Worm (Caenorhabditis elegans) whole organism, young adult: ENCODE measurements around the gene C01G12.16.

ENCODE experiments used
- B0019.2 ChIP-seq: fragments of 200-800 bp; sonication (Bioruptor generic); conservative IDR thresholded peaks from 2 replicates; pipeline ENCODE4 v1.3.6; 2022; ENCODE audit warnings: missing genetic modification reagents, missing genetic modification characterization, missing compliant biosample characterization
- B0336.3 ChIP-seq: fragments of 200-800 bp; sonication (Bioruptor generic); IDR thresholded peaks from 2 replicates; pipeline ENCODE4 v1.3.6; 2022; ENCODE audit warnings: missing genetic modification characterization, missing compliant biosample characterization
- C17E4.6 ChIP-seq: fragments of 200-800 bp; sonication (Bioruptor generic); IDR thresholded peaks from 2 replicates; pipeline ENCODE4 v1.3.6; 2022; ENCODE audit warnings: missing genetic modification reagents, missing genetic modification characterization, missing compliant biosample characterization
- D2030.7 ChIP-seq: fragments of 200-800 bp; sonication (Bioruptor generic); IDR thresholded peaks from 2 replicates; pipeline ENCODE4 v1.3.6; 2022; ENCODE audit warnings: missing genetic modification reagents, missing genetic modification characterization, missing compliant biosample characterization
- F37B4.10 ChIP-seq: fragments of 200-800 bp; sonication (Bioruptor generic); IDR thresholded peaks from 2 replicates; pipeline ENCODE4 v1.3.6; 2022; ENCODE audit warnings: missing genetic modification characterization, missing compliant biosample characterization
- F57C9.4 ChIP-seq: sonication (generic microtip); optimal IDR thresholded peaks from 2 replicates; lab custom pipeline; 2017; ENCODE audit warnings: mild to moderate bottlenecking, missing genetic modification characterization, missing compliant biosample characterization
- T26A5.8 ChIP-seq: sonication (generic microtip); optimal IDR thresholded peaks from 2 replicates; lab custom pipeline; 2016; ENCODE audit warnings: missing genetic modification characterization, missing compliant biosample characterization
- Y79H2A.3 ChIP-seq: fragments of 200-800 bp; sonication (Bioruptor generic); conservative IDR thresholded peaks from 2 replicates; pipeline ENCODE4 v1.3.6; 2022; ENCODE audit warnings: missing genetic modification reagents, missing genetic modification characterization, missing compliant biosample characterization
- ama-1 ChIP-seq, 3 experiments: fragments of 150-350 bp in 1 of 3; sonication (generic microtip) in 2 of 3; optimal IDR thresholded peaks; 2 replicates each; lab custom pipeline; 2014 to 2018; ENCODE audit warnings: missing biosample characterization in 2 of 3, missing genetic modification characterization in 2 of 3, missing genetic modification reagents in 2 of 3
- aptf-3 ChIP-seq: fragments of 200-800 bp; sonication (Bioruptor generic); IDR thresholded peaks from 2 replicates; pipeline ENCODE4 v1.3.6; 2022; ENCODE audit warnings: missing genetic modification characterization, missing compliant biosample characterization
- atf-7 ChIP-seq: sonication (generic microtip); optimal IDR thresholded peaks from 2 replicates; lab custom pipeline; 2017; ENCODE audit warnings: mild to moderate bottlenecking, missing genetic modification characterization, missing compliant biosample characterization
- cebp-2 ChIP-seq: fragments of 200-800 bp; sonication (Bioruptor generic); IDR thresholded peaks from 2 replicates; pipeline ENCODE4 v1.3.6; 2022; ENCODE audit warnings: missing genetic modification characterization, missing compliant biosample characterization
- ceh-58 ChIP-seq: fragments of 200-800 bp; sonication (Bioruptor generic); IDR thresholded peaks from 2 replicates; pipeline ENCODE4 v1.3.6; 2022; ENCODE audit warnings: missing genetic modification characterization, missing compliant biosample characterization
- chd-7 ChIP-seq: sonication (generic microtip); optimal IDR thresholded peaks from 2 replicates; lab custom pipeline; 2016; ENCODE audit warnings: mild to moderate bottlenecking, missing genetic modification characterization, moderate library complexity, missing compliant biosample characterization
- dpff-1 ChIP-seq: sonication (generic microtip); optimal IDR thresholded peaks from 2 replicates; lab custom pipeline; 2017; ENCODE audit warnings: mild to moderate bottlenecking, missing genetic modification characterization, missing compliant biosample characterization
- efl-1 ChIP-seq: fragments of 150-350 bp; optimal IDR thresholded peaks from 2 replicates; lab custom pipeline; 2014; ENCODE audit warnings: missing biosample characterization, missing genetic modification reagents, missing genetic modification characterization
- ekl-4 ChIP-seq: fragments of 200-800 bp; sonication (Bioruptor generic); IDR thresholded peaks from 2 replicates; pipeline ENCODE4 v1.3.6; 2022; ENCODE audit warnings: missing genetic modification reagents, missing genetic modification characterization, missing compliant biosample characterization
- ets-4 ChIP-seq: fragments of 200-800 bp; sonication (Bioruptor generic); optimal IDR thresholded peaks from 2 replicates; lab custom pipeline; 2018; ENCODE audit warnings: mild to moderate bottlenecking, missing genetic modification characterization, missing compliant biosample characterization
- fkh-3 ChIP-seq: sonication (generic microtip); optimal IDR thresholded peaks from 2 replicates; lab custom pipeline; 2016; ENCODE audit warnings: mild to moderate bottlenecking, missing genetic modification characterization, missing compliant biosample characterization
- gei-17 ChIP-seq: fragments of 200-800 bp; sonication (Bioruptor generic); optimal IDR thresholded peaks from 2 replicates; lab custom pipeline; 2018; ENCODE audit warnings: mild to moderate bottlenecking, missing genetic modification characterization, missing compliant biosample characterization
- hlh-12 ChIP-seq: sonication (generic microtip); optimal IDR thresholded peaks from 2 replicates; lab custom pipeline; 2016; ENCODE audit warnings: missing genetic modification characterization, missing compliant biosample characterization
- hlh-26 ChIP-seq: fragments of 200-800 bp; sonication (Bioruptor generic); conservative IDR thresholded peaks from 2 replicates; pipeline ENCODE4 v1.3.6; 2022; ENCODE audit warnings: missing genetic modification reagents, missing genetic modification characterization, missing compliant biosample characterization
- hsf-1 ChIP-seq: fragments of 200-800 bp; sonication (Bioruptor generic); IDR thresholded peaks from 2 replicates; pipeline ENCODE4 v1.3.6; 2022; ENCODE audit warnings: missing genetic modification reagents, missing genetic modification characterization, missing compliant biosample characterization
- lin-35 ChIP-seq, 3 experiments: fragments of 150-350 bp in 2 of 3; sonication (generic microtip) in 1 of 3; optimal IDR thresholded peaks; 2 replicates each; lab custom pipeline; 2014 to 2018; ENCODE audit warnings: missing biosample characterization in 3 of 3, missing genetic modification characterization in 3 of 3, missing genetic modification reagents in 3 of 3
- lsl-1 ChIP-seq: fragments of 200-800 bp; sonication (Bioruptor generic); optimal IDR thresholded peaks from 2 replicates; lab custom pipeline; 2018; ENCODE audit warnings: mild to moderate bottlenecking, missing genetic modification characterization, moderate library complexity, missing compliant biosample characterization
- lsy-27 ChIP-seq: sonication (generic microtip); optimal IDR thresholded peaks from 2 replicates; lab custom pipeline; 2017; ENCODE audit warnings: missing genetic modification characterization, mild to moderate bottlenecking, missing compliant biosample characterization, antibody characterized with exemption, missing genotype, borderline replicate concordance; ENCODE audit not compliant: insufficient read depth
- madf-3 ChIP-seq: fragments of 200-800 bp; sonication (Bioruptor generic); IDR thresholded peaks from 2 replicates; pipeline ENCODE4 v1.3.6; 2022; ENCODE audit warnings: missing genetic modification reagents, missing genetic modification characterization, missing compliant biosample characterization
- madf-6 ChIP-seq: fragments of 200-800 bp; sonication (Bioruptor generic); IDR thresholded peaks from 2 replicates; pipeline ENCODE4 v1.3.6; 2022; ENCODE audit warnings: missing genetic modification reagents, missing genetic modification characterization, missing compliant biosample characterization
- mcd-1 ChIP-seq: fragments of 200-800 bp; sonication (Bioruptor generic); IDR thresholded peaks from 2 replicates; pipeline ENCODE4 v1.3.6; 2022; ENCODE audit warnings: missing genetic modification reagents, missing genetic modification characterization, missing compliant biosample characterization
- nfya-2 ChIP-seq: fragments of 200-800 bp; sonication (Bioruptor generic); IDR thresholded peaks from 2 replicates; pipeline ENCODE4 v1.3.6; 2022; ENCODE audit warnings: missing genetic modification reagents, missing genetic modification characterization, missing compliant biosample characterization
- nfyb-1 ChIP-seq: fragments of 200-800 bp; sonication (Bioruptor generic); IDR thresholded peaks from 2 replicates; pipeline ENCODE4 v1.3.6; 2022; ENCODE audit warnings: missing genetic modification reagents, missing genetic modification characterization, missing compliant biosample characterization
- nhr-27 ChIP-seq: fragments of 200-800 bp; sonication (Bioruptor generic); optimal IDR thresholded peaks from 2 replicates; lab custom pipeline; 2018; ENCODE audit warnings: mild to moderate bottlenecking, missing genetic modification characterization, moderate library complexity, missing compliant biosample characterization
- nhr-80 ChIP-seq: sonication (generic microtip); optimal IDR thresholded peaks from 2 replicates; lab custom pipeline; 2016; ENCODE audit warnings: missing genetic modification characterization, missing compliant biosample characterization
- nhr-90 ChIP-seq: sonication (generic microtip); optimal IDR thresholded peaks from 2 replicates; lab custom pipeline; 2016; ENCODE audit warnings: missing genotype, mild to moderate bottlenecking, missing genetic modification characterization, missing compliant biosample characterization
- pbrm-1 ChIP-seq: fragments of 200-800 bp; sonication (Bioruptor generic); IDR thresholded peaks from 2 replicates; pipeline ENCODE4 v1.3.6; 2022; ENCODE audit warnings: missing genetic modification reagents, missing genetic modification characterization, missing compliant biosample characterization
- rec-8 ChIP-seq, 2 experiments: sonication (generic microtip); optimal IDR thresholded peaks; 2 replicates each; lab custom pipeline; 2016; ENCODE audit warnings: mild to moderate bottlenecking in 2 of 2, missing genetic modification characterization in 2 of 2, missing genetic modification reagents in 2 of 2, missing genotype in 2 of 2, missing biosample characterization in 1 of 2, missing compliant biosample characterization in 1 of 2, moderate library complexity in 1 of 2
- rpc-1 ChIP-seq, 2 experiments: fragments of 150-350 bp in 1 of 2; sonication (generic microtip) in 1 of 2; optimal IDR thresholded peaks; 2 replicates each; lab custom pipeline; 2014 to 2018; ENCODE audit warnings: missing biosample characterization in 1 of 2, missing genetic modification characterization in 1 of 2, missing genetic modification reagents in 1 of 2, missing genotype in 1 of 2
- sptf-2 ChIP-seq: fragments of 200-800 bp; sonication (Bioruptor generic); optimal IDR thresholded peaks from 2 replicates; lab custom pipeline; 2018; ENCODE audit warnings: mild to moderate bottlenecking, missing genetic modification characterization, missing compliant biosample characterization
- tbp1 ChIP-seq: fragments of 200-800 bp; sonication (Bioruptor generic); optimal IDR thresholded peaks from 2 replicates; lab custom pipeline; 2018; ENCODE audit warnings: mild to moderate bottlenecking, missing genetic modification characterization, missing compliant biosample characterization
- tbx-9 ChIP-seq: sonication (generic microtip); optimal IDR thresholded peaks from 2 replicates; lab custom pipeline; 2016; ENCODE audit warnings: borderline replicate concordance, missing genetic modification characterization, inconsistent platforms, missing compliant biosample characterization
- tlf-1 ChIP-seq: fragments of 200-800 bp; sonication (Bioruptor generic); optimal IDR thresholded peaks from 2 replicates; lab custom pipeline; 2018; ENCODE audit warnings: mild to moderate bottlenecking, missing genetic modification characterization, missing compliant biosample characterization
- unc-130 ChIP-seq: sonication (generic microtip); optimal IDR thresholded peaks from 2 replicates; lab custom pipeline; 2016; ENCODE audit warnings: missing genetic modification reagents, missing genetic modification characterization, missing compliant biosample characterization
- unc-62 ChIP-seq: fragments of 150-350 bp; optimal IDR thresholded peaks from 2 replicates; lab custom pipeline; 2014; ENCODE audit warnings: missing biosample characterization, missing genetic modification reagents, missing genetic modification characterization
- xnd-1 ChIP-seq: sonication (generic microtip); optimal IDR thresholded peaks from 2 replicates; lab custom pipeline; 2016; ENCODE audit warnings: missing genotype, missing genetic modification reagents, missing genetic modification characterization, missing compliant biosample characterization
- ztf-18 ChIP-seq: sonication (generic microtip); optimal IDR thresholded peaks from 2 replicates; lab custom pipeline; 2016; ENCODE audit warnings: missing genotype, mild to moderate bottlenecking, missing genetic modification characterization, missing compliant biosample characterization
- ztf-25 ChIP-seq: fragments of 200-800 bp; sonication (Bioruptor generic); IDR thresholded peaks from 2 replicates; pipeline ENCODE4 v1.3.6; 2022; ENCODE audit warnings: missing genetic modification reagents, missing genetic modification characterization, missing compliant biosample characterization
- ztf-6 ChIP-seq: fragments of 200-800 bp; sonication (Bioruptor generic); IDR thresholded peaks from 2 replicates; pipeline ENCODE4 v1.3.6; 2022; ENCODE audit warnings: missing genetic modification reagents, missing genetic modification characterization, missing compliant biosample characterization

Gene C01G12.16

DNA sequence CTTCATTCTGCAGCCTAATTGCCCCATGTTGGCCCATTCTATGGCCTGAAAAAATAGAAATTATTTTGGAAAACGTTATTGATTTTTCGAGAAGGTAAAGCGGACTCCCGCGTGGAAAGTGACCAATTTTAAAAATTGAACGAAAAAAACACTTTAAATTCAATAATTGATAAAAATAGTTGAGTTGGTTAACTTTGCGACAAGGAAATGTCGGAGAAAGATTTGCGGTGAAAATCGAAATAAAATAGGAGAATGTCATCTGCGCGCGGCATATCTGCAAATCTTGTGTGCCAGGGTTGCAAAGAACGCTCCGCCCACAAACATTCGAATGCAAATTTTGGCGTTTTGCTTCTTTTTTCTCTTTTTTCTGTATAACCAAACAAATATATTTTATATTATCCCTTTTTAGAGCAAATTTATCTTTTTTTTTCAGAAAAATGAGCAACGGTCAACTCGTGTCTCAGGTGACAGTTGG, 9.9 kb downstream of the C01G12.16 start, which contains the start of the genes rnf-121 and C16C10.4 (continued):
- no peak for TF ChIP-seq nhr-27 (tag; lab: Kevin White, UChicago)
- no peak for TF ChIP-seq gei-17 (GFP tag; lab: Kevin White, UChicago)
- peak; percentile 56 for TF ChIP-seq rpc-1 (optimal IDR thresholded peaks at IDR 0.05; lab: Kevin White, UChicago)
- no peak for TF ChIP-seq rpc-1 (tag; optimal IDR thresholded peaks at IDR 0.05; lab: Kevin White, UChicago)
- TF ChIP-seq madf-3 = no peak
- no peak for TF ChIP-seq C17E4.6 (GFP tag; lab: Robert Waterston, UW)

DNA sequence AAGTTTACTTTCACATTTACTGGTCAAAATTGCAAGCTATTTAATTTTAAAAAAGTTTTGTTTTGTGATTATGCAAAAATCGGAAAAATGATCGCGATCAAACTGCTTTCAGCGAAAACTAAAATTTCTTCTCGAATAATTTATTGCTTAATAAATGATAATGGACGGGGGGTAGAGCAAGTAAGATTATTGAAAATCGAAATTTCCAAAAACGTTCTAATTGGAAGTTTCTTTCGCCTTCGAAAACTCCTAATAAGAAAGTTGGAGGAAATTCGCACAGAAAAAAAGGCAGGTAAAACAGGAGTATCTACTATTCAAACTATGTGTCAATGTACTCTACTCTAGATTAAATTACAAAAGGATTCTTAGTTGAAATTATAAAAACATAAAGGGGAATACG, 11.2 kb downstream of the C01G12.16 start:
- TF ChIP-seq nhr-90 (no peak), F57C9.4 (tag; lab: Kevin White, UChicago) (no peak), ets-4 (GFP tag; lab: Kevin White, UChicago) (no peak), hsf-1 (peak; percentile 77), D2030.7 (GFP tag; lab: Robert Waterston, UW) (peak; percentile 63), nhr-80 (tag; lab: Kevin White, UChicago) (no peak), cebp-2 (GFP tag; lab: Robert Waterston, UW) (peak; percentile 61; the same call in 1 of the 2 replicates), ztf-25 (GFP tag; lab: Robert Waterston, UW) (0 out of 2 replicates have a peak, but pooled peaks have one; percentile 31), atf-7 (tag; lab: Kevin White, UChicago) (peak; percentile 68), mcd-1 (GFP tag; lab: Robert Waterston, UW) (no peak), tbx-9 (tag; lab: Kevin White, UChicago) (no peak), aptf-3 (peak; percentile 76; the same call in 1 of the 2 replicates), ztf-6 (GFP tag; lab: Robert Waterston, UW) (no peak), xnd-1 (tag; lab: Kevin White, UChicago) (peak; percentile 52), chd-7 (tag; lab: Kevin White, UChicago) (peak; percentile 42), F37B4.10 (GFP tag; lab: Robert Waterston, UW) (no peak), fkh-3 (peak; percentile 54), unc-130 (GFP tag; lab: Kevin White, UChicago) (peak; percentile 69), Y79H2A.3 (0 out of 2 replicates have a peak, but pooled peaks have one; percentile 44), lsl-1 (GFP tag; lab: Kevin White, UChicago) (peak; percentile 41), madf-6 (peak; percentile 68), lsy-27 (tag; lab: Kevin White, UChicago) (no peak), T26A5.8 (tag; lab: Kevin White, UChicago) (peak; percentile 15), tbp1 (GFP tag; lab: Kevin White, UChicago) (peak; percentile 47), rec-8 (tag; optimal IDR thresholded peaks at IDR 0.05; lab: Kevin White, UChicago) (no peak), tlf-1 (GFP tag; lab: Kevin White, UChicago) (peak; percentile 72), efl-1 (GFP tag; lab: Kevin White, UChicago) (no peak), unc-62 (no peak), dpff-1 (tag; lab: Kevin White, UChicago) (peak; percentile 13), B0336.3 (GFP tag; lab: Robert Waterston, UW) (peak; percentile 69), B0019.2 (GFP tag; lab: Robert Waterston, UW) (no peak), hlh-12 (no peak), ekl-4 (GFP tag; lab: Robert Waterston, UW) (peak; percentile 70), ceh-58 (GFP tag; lab: Robert Waterston, UW) (no peak), ztf-18 (tag; lab: Kevin White, UChicago) (no peak), lin-35 (GFP tag; optimal IDR thresholded peaks at IDR 0.05; lab: Kevin White, UChicago) (no peak), sptf-2 (GFP tag; lab: Kevin White, UChicago) (no peak), hlh-26 (GFP tag; lab: Robert Waterston, UW) (no peak), ama-1 (optimal IDR thresholded peaks at IDR 0.05; lab: Kevin White, UChicago) (no peak), ama-1 (GFP tag; optimal IDR thresholded peaks at IDR 0.05; lab: Kevin White, UChicago) (peak in 1 of 2 experiments; percentile 81), nfyb-1 (GFP tag; lab: Robert Waterston, UW) (peak; percentile 47; the same call in 1 of the 2 replicates), pbrm-1 (GFP tag; lab: Robert Waterston, UW) (0 out of 2 replicates have a peak, but pooled peaks have one; percentile 36), nfya-2 (peak; percentile 83; the same call in 1 of the 2 replicates)
